Worm (Caenorhabditis elegans) whole organism, L2 larva: ENCODE measurements around the gene gst-38.

ENCODE experiments used
- C34F6.9 ChIP-seq: fragments of 150-350 bp; optimal IDR thresholded peaks from 2 replicates; lab custom pipeline; 2014; ENCODE audit warnings: missing biosample characterization, missing genetic modification characterization
- aly-2 ChIP-seq: fragments of 150-350 bp; optimal IDR thresholded peaks from 2 replicates; lab custom pipeline; 2014; ENCODE audit warnings: missing biosample characterization, missing genetic modification characterization
- elt-1 ChIP-seq: fragments of 150-350 bp; optimal IDR thresholded peaks from 2 replicates; lab custom pipeline; 2014; ENCODE audit warnings: missing biosample characterization, missing genetic modification characterization
- elt-3 ChIP-seq: sonication (generic microtip); optimal IDR thresholded peaks from 2 replicates; lab custom pipeline; 2017; ENCODE audit warnings: missing biosample characterization, missing genetic modification characterization
- lin-13 ChIP-seq: fragments of 150-350 bp; optimal IDR thresholded peaks from 2 replicates; lab custom pipeline; 2014; ENCODE audit warnings: missing biosample characterization, missing genetic modification reagents, missing genetic modification characterization
- nhr-25 ChIP-seq: fragments of 150-350 bp; sonication (generic microtip); optimal IDR thresholded peaks from 3 replicates; lab custom pipeline; 2014; ENCODE audit warnings: missing biosample characterization, missing genetic modification characterization
- nhr-6 ChIP-seq: fragments of 150-350 bp; optimal IDR thresholded peaks from 2 replicates; lab custom pipeline; 2014; ENCODE audit warnings: missing biosample characterization, missing genetic modification characterization
- skn-1 ChIP-seq: sonication (generic microtip); optimal IDR thresholded peaks from 2 replicates; lab custom pipeline; 2017; ENCODE audit warnings: missing biosample characterization, missing genetic modification characterization
- snpc-4 ChIP-seq: fragments of 150-350 bp; optimal IDR thresholded peaks from 2 replicates; lab custom pipeline; 2014; ENCODE audit warnings: missing biosample characterization, missing genetic modification characterization
- ztf-1 ChIP-seq: fragments of 200-800 bp; sonication (Bioruptor generic); conservative IDR thresholded peaks from 2 replicates; pipeline ENCODE4 v1.3.6; 2022; ENCODE audit warnings: missing genetic modification characterization, missing compliant biosample characterization
- ztf-11 ChIP-seq: sonication (generic microtip); optimal IDR thresholded peaks from 2 replicates; lab custom pipeline; 2017; ENCODE audit warnings: missing biosample characterization, missing genetic modification characterization

ce11 chrV:15940254-15940653 is 24.4 kb upstream of the gst-38 start, which contains the start of gene srw-55:
- TF ChIP-seq nhr-25 (tag; lab: Kevin White, UChicago) (no peak), aly-2 (tag; lab: Kevin White, UChicago) (no peak), nhr-6 (tag; lab: Kevin White, UChicago) (no peak), ztf-11 (tag; lab: Kevin White, UChicago) (no peak), C34F6.9 (tag; lab: Kevin White, UChicago) (no peak), elt-1 (no peak), snpc-4 (no peak), lin-13 (no peak), skn-1 (tag; lab: Kevin White, UChicago) (no peak), elt-3 (tag; lab: Kevin White, UChicago) (no peak), ztf-1 (GFP tag; lab: Robert Waterston, UW) (no peak)
